Worm (Caenorhabditis elegans) whole organism, midembryonic: ENCODE measurements around the gene C24H12.1.

Source experiments
- T22C8.4 ChIP-seq: fragments of 200-800 bp; sonication (Bioruptor generic); IDR thresholded peaks from 2 replicates; pipeline ENCODE4 v1.3.6; 2022; ENCODE audit warnings: missing genetic modification characterization, missing compliant biosample characterization
- cog-1 ChIP-seq: sonication (generic microtip); optimal IDR thresholded peaks from 2 replicates; lab custom pipeline; 2016; ENCODE audit warnings: missing genetic modification characterization, missing compliant biosample characterization
- flt-1 ChIP-seq: fragments of 200-800 bp; sonication (Bioruptor generic); IDR thresholded peaks from 2 replicates; pipeline ENCODE4 v1.3.6; 2022; ENCODE audit warnings: missing genetic modification characterization, missing compliant biosample characterization
- klf-2 ChIP-seq: fragments of 200-800 bp; sonication (Bioruptor generic); conservative IDR thresholded peaks from 2 replicates; pipeline ENCODE4 v1.3.6; 2022; ENCODE audit warnings: missing genetic modification reagents, missing genetic modification characterization, missing compliant biosample characterization
- med-1 ChIP-seq: sonication (generic microtip); optimal IDR thresholded peaks from 2 replicates; lab custom pipeline; 2017; ENCODE audit warnings: missing genetic modification characterization, mild to moderate bottlenecking, missing compliant biosample characterization, antibody characterized with exemption, missing genetic modification reagents; ENCODE audit not compliant: insufficient read depth
- ref-1 ChIP-seq: fragments of 200-800 bp; sonication (Bioruptor generic); conservative IDR thresholded peaks from 2 replicates; pipeline ENCODE4 v1.3.6; 2022; ENCODE audit warnings: missing genetic modification reagents, missing genetic modification characterization, missing compliant biosample characterization
- tab-1 ChIP-seq: fragments of 200-800 bp; sonication (Bioruptor generic); IDR thresholded peaks from 2 replicates; pipeline ENCODE4 v1.3.6; 2022; ENCODE audit warnings: missing genetic modification characterization, missing compliant biosample characterization
- ztf-23 ChIP-seq: fragments of 200-800 bp; sonication (Bioruptor generic); IDR thresholded peaks from 2 replicates; pipeline ENCODE4 v1.3.6; 2022; ENCODE audit warnings: missing genetic modification reagents, missing genetic modification characterization, missing compliant biosample characterization

DNA sequence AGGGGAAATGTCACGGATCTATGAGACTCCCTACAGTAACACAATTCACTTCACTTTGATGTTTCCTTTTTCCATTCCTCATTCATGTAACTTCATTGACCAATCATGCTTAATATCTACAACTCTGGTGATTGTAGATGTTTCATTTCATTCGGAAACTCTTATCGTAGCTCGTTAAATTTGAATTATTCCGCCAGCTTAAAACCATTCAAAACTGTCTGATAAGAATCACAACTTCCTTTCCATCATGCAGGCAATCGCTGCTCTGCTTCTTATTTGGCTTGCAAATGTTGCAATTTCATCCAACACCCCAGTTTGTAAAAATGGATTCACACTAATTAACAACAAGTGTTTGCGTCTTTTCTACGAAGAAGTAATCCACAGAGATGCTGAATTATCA, 38.8 kb upstream of the C24H12.1 start, which contains the start of gene clec-10:
- no peak for TF ChIP-seq cog-1 (tag; lab: Kevin White, UChicago)
- TF ChIP-seq klf-2 (GFP tag; lab: Robert Waterston, UW), result no peak
- TF ChIP-seq ztf-23 (GFP tag; lab: Robert Waterston, UW), result no peak
- no peak for TF ChIP-seq ref-1 (GFP tag; lab: Robert Waterston, UW)
- TF ChIP-seq flt-1 (GFP tag; lab: Robert Waterston, UW), result no peak
- no peak for TF ChIP-seq med-1
- TF ChIP-seq tab-1, result no peak
- no peak for TF ChIP-seq T22C8.4 (GFP tag; lab: Robert Waterston, UW)
